Fruit fly (Drosophila melanogaster) whole organism, prepupa: ENCODE measurements around the gene mor.

ENCODE experiments used
- Blimp-1 ChIP-seq: fragments of 200-800 bp; sonication (Bioruptor generic); optimal IDR thresholded peaks from 3 replicates; lab custom pipeline; 2017; ENCODE audit warnings: missing biosample characterization, missing genetic modification characterization, mild to moderate bottlenecking, moderate library complexity, missing genetic modification reagents
- CG10631 ChIP-seq: fragments of 200-800 bp; sonication (Bioruptor generic); optimal IDR thresholded peaks from 2 replicates; lab custom pipeline; 2016; ENCODE audit warnings: missing biosample characterization, missing genetic modification characterization
- CG10669 ChIP-seq: fragments of 200-800 bp; sonication (Bioruptor generic); optimal IDR thresholded peaks from 3 replicates; lab custom pipeline; 2018; ENCODE audit warnings: missing biosample characterization, mild to moderate bottlenecking, missing genetic modification characterization, moderate library complexity
- CG11294 ChIP-seq: fragments of 200-800 bp; sonication (Bioruptor generic); IDR thresholded peaks from 2 replicates; pipeline ENCODE4 v1.3.6; 2022; ENCODE audit warnings: missing biosample characterization, missing genetic modification characterization
- CG15336 ChIP-seq: fragments of 200-800 bp; sonication (Bioruptor generic); IDR thresholded peaks from 2 replicates; pipeline ENCODE4 v1.3.6; 2022; ENCODE audit warnings: missing biosample characterization, missing genetic modification characterization
- CG1621 ChIP-seq: fragments of 200-800 bp; sonication (Bioruptor generic); optimal IDR thresholded peaks from 3 replicates; lab custom pipeline; 2018; ENCODE audit warnings: missing biosample characterization, mild to moderate bottlenecking, missing genetic modification characterization
- CG32006 ChIP-seq: fragments of 200-800 bp; sonication (Bioruptor generic); optimal IDR thresholded peaks from 3 replicates; lab custom pipeline; 2017; ENCODE audit warnings: missing biosample characterization, mild to moderate bottlenecking, missing genetic modification characterization
- CG34406 ChIP-seq: fragments of 200-800 bp; sonication (Bioruptor generic); optimal IDR thresholded peaks from 3 replicates; lab custom pipeline; 2016; ENCODE audit warnings: missing biosample characterization, missing genetic modification characterization
- CG3919 ChIP-seq: fragments of 200-800 bp; sonication (Bioruptor generic); optimal IDR thresholded peaks from 3 replicates; lab custom pipeline; 2016; ENCODE audit warnings: missing biosample characterization, missing genetic modification characterization
- CG6163 ChIP-seq: fragments of 200-800 bp; sonication (Bioruptor generic); IDR thresholded peaks from 3 replicates; pipeline ENCODE4 v1.3.6; 2022; ENCODE audit warnings: missing biosample characterization, missing genetic modification characterization
- CG6276 ChIP-seq: fragments of 200-800 bp; sonication (Bioruptor generic); optimal IDR thresholded peaks from 2 replicates; lab custom pipeline; 2017; ENCODE audit warnings: missing biosample characterization, mild to moderate bottlenecking, missing genetic modification characterization
- CG6854 ChIP-seq: fragments of 200-800 bp; sonication (Bioruptor generic); optimal IDR thresholded peaks from 2 replicates; lab custom pipeline; 2017; ENCODE audit warnings: missing biosample characterization, mild to moderate bottlenecking, missing genetic modification characterization
- CG8119 ChIP-seq: fragments of 200-800 bp; sonication (Bioruptor generic); IDR thresholded peaks from 3 replicates; pipeline ENCODE4 v1.3.6; 2022; ENCODE audit warnings: missing biosample characterization, missing genetic modification characterization
- Eip78C ChIP-seq: fragments of 200-800 bp; sonication (Bioruptor generic); peaks from one replicate; lab custom pipeline; 2016; ENCODE audit warnings: missing biosample characterization, missing genetic modification characterization
- Ets21C ChIP-seq: fragments of 200-800 bp; sonication (Bioruptor generic); optimal IDR thresholded peaks from 3 replicates; lab custom pipeline; 2016; ENCODE audit warnings: missing biosample characterization, missing genetic modification characterization
- Ets96B ChIP-seq: fragments of 200-800 bp; optimal IDR thresholded peaks from 2 replicates; lab custom pipeline; 2019; ENCODE audit warnings: missing biosample characterization, mild to moderate bottlenecking, missing genetic modification characterization, moderate library complexity
- Gug ChIP-seq: fragments of 200-800 bp; sonication (Bioruptor generic); IDR thresholded peaks from 2 replicates; pipeline ENCODE4 v1.3.6; 2022; ENCODE audit warnings: missing biosample characterization, missing genetic modification characterization
- Hr38 ChIP-seq: sonication (Bioruptor generic); optimal IDR thresholded peaks from 2 replicates; lab custom pipeline; 2016; ENCODE audit warnings: missing biosample characterization, missing genetic modification characterization
- Hr4 ChIP-seq: fragments of 200-800 bp; sonication (Bioruptor generic); optimal IDR thresholded peaks from 3 replicates; lab custom pipeline; 2016; ENCODE audit warnings: missing biosample characterization, missing genetic modification characterization
- Lpt ChIP-seq: fragments of 200-800 bp; sonication (Bioruptor generic); optimal IDR thresholded peaks from 3 replicates; lab custom pipeline; 2016; ENCODE audit warnings: missing biosample characterization, missing genetic modification characterization
- Met ChIP-seq: fragments of 200-800 bp; sonication (Bioruptor generic); optimal IDR thresholded peaks from 3 replicates; lab custom pipeline; 2016; ENCODE audit warnings: missing biosample characterization, missing genetic modification characterization
- OdsH ChIP-seq: fragments of 200-800 bp; sonication (Bioruptor generic); optimal IDR thresholded peaks from 3 replicates; lab custom pipeline; 2016; ENCODE audit warnings: missing biosample characterization, missing genetic modification characterization
- Sox14 ChIP-seq: fragments of 200-800 bp; sonication (Bioruptor generic); optimal IDR thresholded peaks from 3 replicates; lab custom pipeline; 2016; ENCODE audit warnings: missing biosample characterization, missing genetic modification characterization
- Sox15 ChIP-seq: fragments of 200-800 bp; sonication (Bioruptor generic); optimal IDR thresholded peaks from 3 replicates; lab custom pipeline; 2016; ENCODE audit warnings: missing biosample characterization, missing genetic modification characterization
- achi ChIP-seq: fragments of 200-800 bp; sonication (Bioruptor generic); optimal IDR thresholded peaks from 3 replicates; lab custom pipeline; 2016; ENCODE audit warnings: missing biosample characterization, missing genetic modification characterization
- acj6 ChIP-seq: fragments of 200-800 bp; sonication (Bioruptor generic); optimal IDR thresholded peaks from 3 replicates; lab custom pipeline; 2016; ENCODE audit warnings: missing biosample characterization, missing genetic modification characterization
- cyc ChIP-seq: fragments of 200-800 bp; sonication (Bioruptor generic); optimal IDR thresholded peaks from 3 replicates; lab custom pipeline; 2016; ENCODE audit warnings: missing biosample characterization, missing genetic modification characterization
- dac ChIP-seq: fragments of 200-800 bp; sonication (Bioruptor generic); optimal IDR thresholded peaks from 2 replicates; lab custom pipeline; 2017; ENCODE audit warnings: missing biosample characterization, mild to moderate bottlenecking, missing genetic modification characterization
- dsx ChIP-seq: fragments of 200-800 bp; optimal IDR thresholded peaks from 3 replicates; lab custom pipeline; 2019; ENCODE audit warnings: missing biosample characterization, mild to moderate bottlenecking, missing genetic modification characterization, moderate library complexity; ENCODE audit not compliant: poor library complexity, severe bottlenecking
- eg ChIP-seq: fragments of 200-800 bp; sonication (Bioruptor generic); IDR thresholded peaks from 3 replicates; pipeline ENCODE4 v1.3.6; 2022; ENCODE audit warnings: missing biosample characterization, missing genetic modification characterization
- fd59A ChIP-seq: fragments of 200-800 bp; sonication (Bioruptor generic); optimal IDR thresholded peaks from 2 replicates; lab custom pipeline; 2017; ENCODE audit warnings: missing biosample characterization, mild to moderate bottlenecking, missing genetic modification characterization, missing genetic modification reagents
- fkh ChIP-seq: fragments of 200-800 bp; sonication (Bioruptor generic); optimal IDR thresholded peaks from 3 replicates; lab custom pipeline; 2017; ENCODE audit warnings: missing biosample characterization, mild to moderate bottlenecking, missing genetic modification characterization, moderate library complexity
- lz ChIP-seq: fragments of 200-800 bp; sonication (Bioruptor generic); optimal IDR thresholded peaks from 3 replicates; lab custom pipeline; 2016; ENCODE audit warnings: missing biosample characterization, missing genetic modification characterization
- net ChIP-seq: fragments of 200-800 bp; sonication (Bioruptor generic); optimal IDR thresholded peaks from 3 replicates; lab custom pipeline; 2016; ENCODE audit warnings: missing biosample characterization, missing genetic modification characterization
- pdm3 ChIP-seq: fragments of 200-800 bp; sonication (Bioruptor generic); optimal IDR thresholded peaks from 3 replicates; lab custom pipeline; 2016; ENCODE audit warnings: missing biosample characterization, missing genetic modification characterization
- salr ChIP-seq, 2 experiments: fragments of 200-800 bp; sonication (Bioruptor generic); optimal IDR thresholded peaks; 3 replicates each; lab custom pipeline; 2016 to 2018; ENCODE audit warnings: missing biosample characterization in 2 of 2, missing genetic modification characterization in 2 of 2, mild to moderate bottlenecking in 1 of 2
- ss ChIP-seq, 2 experiments: fragments of 200-800 bp; sonication (Bioruptor generic); optimal IDR thresholded peaks; 2 replicates in 1 of 2; 3 replicates in 1 of 2; lab custom pipeline; 2017 to 2018; ENCODE audit warnings: mild to moderate bottlenecking in 2 of 2, missing biosample characterization in 2 of 2, missing genetic modification characterization in 2 of 2, moderate library complexity in 1 of 2
- topi ChIP-seq: fragments of 200-800 bp; sonication (Bioruptor generic); optimal IDR thresholded peaks from 3 replicates; lab custom pipeline; 2016; ENCODE audit warnings: missing biosample characterization, missing genetic modification characterization

Gene mor

dm6 chr3R:15928127-15928526 lies 44.6 kb downstream of the mor start:
- TF ChIP-seq OdsH (GFP tag; lab: Kevin White, UChicago) = no peak
- no peak for TF ChIP-seq fd59A (GFP tag; lab: Kevin White, UChicago)
- no peak for TF ChIP-seq Ets21C (GFP tag; lab: Kevin White, UChicago)
- no peak for TF ChIP-seq CG34406 (GFP tag; lab: Kevin White, UChicago)
- no peak for TF ChIP-seq dsx
- TF ChIP-seq lz (GFP tag; lab: Kevin White, UChicago) = no peak
- TF ChIP-seq Met (GFP tag; lab: Kevin White, UChicago) = no peak
- no peak for TF ChIP-seq CG6276 (GFP tag; lab: Kevin White, UChicago)
- no peak for TF ChIP-seq Blimp-1
- TF ChIP-seq CG10631 (GFP tag; lab: Kevin White, UChicago) = no peak
- no peak for TF ChIP-seq CG6854 (GFP tag; lab: Kevin White, UChicago)
- no peak for TF ChIP-seq salr (GFP tag; optimal IDR thresholded peaks at IDR 0.05; lab: Kevin White, UChicago)
- TF ChIP-seq fkh (GFP tag; lab: Kevin White, UChicago) = no peak
- no peak for TF ChIP-seq dac

dm6 chr3R:15927172-15927571 lies 45.5 kb downstream of the mor start:
- TF ChIP-seq CG6163 (GFP tag; lab: Robert Waterston, UW) (peak; percentile 58; the same call in 1 of the 3 replicates), Eip78C (GFP tag; lab: Kevin White, UChicago) (peak; percentile 84), CG8119 (GFP tag; lab: Robert Waterston, UW) (peak; percentile 89), pdm3 (GFP tag; lab: Kevin White, UChicago) (peak; percentile 51), fkh (GFP tag; lab: Kevin White, UChicago) (no peak), dsx (no peak), Hr38 (GFP tag; lab: Kevin White, UChicago) (no peak), OdsH (GFP tag; lab: Kevin White, UChicago) (peak; percentile 51), Sox14 (no peak), topi (GFP tag; lab: Kevin White, UChicago) (no peak), net (GFP tag; lab: Kevin White, UChicago) (no peak), CG32006 (GFP tag; lab: Kevin White, UChicago) (peak; percentile 88), Ets96B (tag; lab: Kevin White, UChicago) (no peak), CG6276 (GFP tag; lab: Kevin White, UChicago) (peak; percentile 85), salr (GFP tag; optimal IDR thresholded peaks at IDR 0.05; lab: Kevin White, UChicago) (peak in 1 of 2 experiments; percentile 61), CG34406 (GFP tag; lab: Kevin White, UChicago) (no peak), CG10669 (no peak), Lpt (GFP tag; lab: Kevin White, UChicago) (peak; percentile 51), achi (no peak), CG11294 (GFP tag; lab: Robert Waterston, UW) (peak; percentile 39; the same call in 1 of the 2 replicates), acj6 (peak; percentile 42), CG15336 (GFP tag; lab: Robert Waterston, UW) (peak; percentile 85), CG3919 (GFP tag; lab: Kevin White, UChicago) (peak; percentile 31), dac (peak; percentile 64), cyc (GFP tag; lab: Kevin White, UChicago) (no peak), eg (GFP tag; lab: Robert Waterston, UW) (peak; percentile 76), Gug (peak; percentile 50; the same call in 1 of the 2 replicates), Sox15 (GFP tag; lab: Kevin White, UChicago) (no peak), ss (GFP tag; optimal IDR thresholded peaks at IDR 0.05; lab: Kevin White, UChicago) (no peak), CG1621 (tag; lab: Kevin White, UChicago) (no peak), Ets21C (GFP tag; lab: Kevin White, UChicago) (no peak), CG10631 (GFP tag; lab: Kevin White, UChicago) (no peak), Hr4 (GFP tag; lab: Kevin White, UChicago) (peak; percentile 84)

DNA sequence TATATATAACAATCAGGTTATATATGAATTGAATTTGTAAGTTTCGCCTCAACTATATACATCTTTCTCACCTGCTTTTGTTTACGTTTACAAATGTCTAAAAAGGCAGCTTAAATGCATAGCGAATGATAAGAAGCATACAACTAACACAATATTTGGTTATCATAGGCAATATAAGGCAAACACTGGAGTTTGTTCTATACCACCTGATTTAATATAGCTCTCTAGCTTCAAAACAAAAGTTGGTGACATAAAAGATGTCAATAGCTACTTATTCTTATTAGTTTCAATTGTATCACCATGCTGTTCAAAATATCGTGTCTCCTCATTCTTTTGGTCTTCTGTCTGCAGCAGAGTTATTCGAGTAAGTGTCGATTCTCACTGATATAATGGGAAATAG lies 46.8 kb downstream of the mor start:
- peak; percentile 44 for TF ChIP-seq fkh (GFP tag; lab: Kevin White, UChicago)
- no peak for TF ChIP-seq eg (GFP tag; lab: Robert Waterston, UW)
